Worm (Caenorhabditis elegans) whole organism, L4/young adult: Measurements from ENCODE around the gene fipr-17.

Experiments used
- W03F9.2 ChIP-seq: fragments of 150-350 bp; optimal IDR thresholded peaks from 2 replicates; lab custom pipeline; 2014; ENCODE audit warnings: missing biosample characterization, missing genetic modification characterization
- dao-5 ChIP-seq: sonication (generic microtip); optimal IDR thresholded peaks from 2 replicates; lab custom pipeline; 2016; ENCODE audit warnings: missing genotype, missing genetic modification characterization, moderate library complexity, missing compliant biosample characterization
- him-1 ChIP-seq: sonication (generic microtip); optimal IDR thresholded peaks from 2 replicates; lab custom pipeline; 2016; ENCODE audit warnings: missing genotype, missing genetic modification reagents, missing genetic modification characterization, missing compliant biosample characterization

fipr-17 gene

ce11 chrIII:10983153-10983552, 24.2 kb downstream of the fipr-17 start, which contains the start of gene col-92:
col-92 (minus strand) TSS chrIII:10983253.
- TF ChIP-seq W03F9.2 (tag; lab: Kevin White, UChicago) = no peak
- TF ChIP-seq him-1 = no peak
- TF ChIP-seq dao-5 (tag; lab: Kevin White, UChicago) = no peak

ce11 chrIII:10981555-10981954, 25.8 kb downstream of the fipr-17 start:
- TF ChIP-seq dao-5 (tag; lab: Kevin White, UChicago) = no peak
- no peak for TF ChIP-seq W03F9.2 (tag; lab: Kevin White, UChicago)
- no peak for TF ChIP-seq him-1

DNA sequence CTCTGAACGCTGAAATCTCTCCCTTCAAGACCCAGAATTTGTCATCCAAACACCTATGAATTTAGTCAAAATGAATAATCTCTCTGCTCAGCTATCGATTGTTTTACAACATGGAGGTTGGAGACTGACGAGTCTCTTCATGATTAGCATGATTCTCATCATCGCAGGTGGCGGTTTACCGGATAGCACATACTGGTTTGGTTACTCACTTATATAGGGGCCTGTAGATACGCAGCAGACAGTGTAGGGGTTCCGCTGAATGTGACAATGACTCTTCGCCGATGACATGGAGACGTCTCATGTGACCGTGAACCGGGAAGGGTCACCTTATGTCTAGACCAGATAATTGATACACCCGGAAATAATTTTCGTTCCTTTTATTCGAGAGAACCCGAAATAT, 30.8 kb downstream of the fipr-17 start:
- TF ChIP-seq him-1 (no peak), W03F9.2 (tag; lab: Kevin White, UChicago) (no peak), dao-5 (tag; lab: Kevin White, UChicago) (no peak)

ce11 chrIII:10969644-10970043, 37.8 kb downstream of the fipr-17 start, which contains the start of gene dhc-4:
dhc-4 (plus strand) TSS chrIII:10969944.
- TF ChIP-seq him-1 (no peak), dao-5 (tag; lab: Kevin White, UChicago) (no peak), W03F9.2 (tag; lab: Kevin White, UChicago) (no peak)

ce11 chrIII:10967010-10967409, 40.4 kb downstream of the fipr-17 start, which contains the start of gene W05B2.2:
W05B2.2 (minus strand) TSS chrIII:10967110.
- TF ChIP-seq dao-5 (tag; lab: Kevin White, UChicago) (no peak), him-1 (no peak), W03F9.2 (tag; lab: Kevin White, UChicago) (no peak)

ce11 chrIII:10962910-10963309, 44.5 kb downstream of the fipr-17 start:
- no peak for TF ChIP-seq him-1

ce11 chrIII:10960387-10960786, 47.0 kb downstream of the fipr-17 start:
- no peak for TF ChIP-seq him-1
- no peak for TF ChIP-seq dao-5 (tag; lab: Kevin White, UChicago)
- TF ChIP-seq W03F9.2 (tag; lab: Kevin White, UChicago) = no peak

ce11 chrIII:10957710-10958109, 49.7 kb downstream of the fipr-17 start:
- TF ChIP-seq dao-5 (tag; lab: Kevin White, UChicago) (no peak), him-1 (no peak), W03F9.2 (tag; lab: Kevin White, UChicago) (no peak)
